Worm (Caenorhabditis elegans) whole organism, L4 larva: ENCODE measurements around the gene cest-2.3.

Source experiments
- ces-1 ChIP-seq: fragments of 150-350 bp; sonication (generic microtip); optimal IDR thresholded peaks from 4 replicates; lab custom pipeline; 2014; ENCODE audit warnings: missing biosample characterization, missing genetic modification reagents, missing genetic modification characterization
- skn-1 ChIP-seq: fragments of 150-350 bp; optimal IDR thresholded peaks from 2 replicates; lab custom pipeline; 2014; ENCODE audit warnings: missing biosample characterization, missing genetic modification characterization
- snpc-4 ChIP-seq: fragments of 150-350 bp; optimal IDR thresholded peaks from 2 replicates; lab custom pipeline; 2014; ENCODE audit warnings: missing biosample characterization, missing genetic modification characterization
- unc-130 ChIP-seq: sonication (generic microtip); optimal IDR thresholded peaks from 2 replicates; lab custom pipeline; 2016; ENCODE audit warnings: missing genetic modification reagents, missing genetic modification characterization, missing compliant biosample characterization

ce11 chrV:14130226-14130625 is 52.5 kb downstream of the cest-2.3 start:
- TF ChIP-seq unc-130 (GFP tag; lab: Kevin White, UChicago): no peak
- TF ChIP-seq skn-1 (tag; lab: Kevin White, UChicago): no peak
- no peak for TF ChIP-seq ces-1 (GFP tag; lab: Kevin White, UChicago)
- TF ChIP-seq snpc-4: no peak
